Fruit fly (Drosophila melanogaster): ENCODE results near the gene Or2a.

Or2a gene

dm6 chrX:2222181-2222790, 23.7 kb upstream of the Or2a start, which contains the start of gene Vinc (continued):
- TF ChIP-seq Oli (tag; optimal IDR thresholded peaks at IDR 0.05) (peak; percentile 81), ash1 (GFP tag; optimal IDR thresholded peaks at IDR 0.05) (peak; percentile 35), CG4424 (GFP tag; optimal IDR thresholded peaks at IDR 0.05) (peak; percentile 89), CG1602 (GFP tag; optimal IDR thresholded peaks at IDR 0.05) (peak; percentile 60), tup (GFP tag; optimal IDR thresholded peaks at IDR 0.05) (peak; percentile 83), Atf6 (GFP tag; IDR thresholded peaks at IDR 0.05) (peak; percentile 91), CG1832 (GFP tag; optimal IDR thresholded peaks at IDR 0.05) (no peak), CG6683 (GFP tag; optimal IDR thresholded peaks at IDR 0.05) (peak; percentile 88), CG3407 (GFP tag; optimal IDR thresholded peaks at IDR 0.05) (peak; percentile 5), CG17568 (GFP tag; optimal IDR thresholded peaks at IDR 0.05) (no peak), Bgb (GFP tag; IDR thresholded peaks at IDR 0.05; ENCODE audit: partially characterized antibody) (peak; percentile 43), CkIIα-i1 (GFP tag; IDR thresholded peaks at IDR 0.05) (0 out of 2 replicates have a peak, but pooled peaks have one; percentile 46), eve (GFP tag; optimal IDR thresholded peaks at IDR 0.05) (no peak), CG31365 (tag; optimal IDR thresholded peaks at IDR 0.05) (peak; percentile 62), CG11695 (GFP tag; IDR thresholded peaks at IDR 0.05) (peak; percentile 94), CG11696 (GFP tag; IDR thresholded peaks at IDR 0.05) (0 out of 2 replicates have a peak, but pooled peaks have one; percentile 16), al (GFP tag; IDR thresholded peaks at IDR 0.05) (peak; percentile 66), rib (GFP tag; IDR thresholded peaks at IDR 0.05) (peak; percentile 63; the same call in 1 of the 2 replicates), h (optimal IDR thresholded peaks at IDR 0.05) (no peak), odd (GFP tag; optimal IDR thresholded peaks at IDR 0.05) (no peak), row (GFP tag; IDR thresholded peaks at IDR 0.05) (peak; percentile 98), stwl (tag; optimal IDR thresholded peaks at IDR 0.05) (peak; percentile 13), NK7.1 (GFP tag; optimal IDR thresholded peaks at IDR 0.05) (peak; percentile 80), Hey (tag; optimal IDR thresholded peaks at IDR 0.05) (peak; percentile 52), chm (GFP tag; IDR thresholded peaks at IDR 0.05) (peak; percentile 52; the same call in 1 of the 2 replicates), CG13775 (GFP tag; optimal IDR thresholded peaks at IDR 0.05) (peak; percentile 77), Aef1 (GFP tag; IDR thresholded peaks at IDR 0.05) (peak; percentile 81), CG2116 (GFP tag; optimal IDR thresholded peaks at IDR 0.05) (peak; percentile 38), ham (GFP tag; IDR thresholded peaks at IDR 0.05) (no peak), CG15601 (tag; optimal IDR thresholded peaks at IDR 0.05) (peak; percentile 54), CG7928 (GFP tag; optimal IDR thresholded peaks at IDR 0.05) (peak; percentile 63), CG10959 (GFP tag; IDR thresholded peaks at IDR 0.05) (peak; percentile 62), lbe (GFP tag; optimal IDR thresholded peaks at IDR 0.05) (peak; percentile 75), NfI (GFP tag; optimal IDR thresholded peaks at IDR 0.05) (peak; percentile 83), Scr (GFP tag; IDR thresholded peaks at IDR 0.05; ENCODE audit: partially characterized antibody) (peak; percentile 43; the same call in 1 of the 2 replicates), CG15269 (tag; optimal IDR thresholded peaks at IDR 0.05) (peak; percentile 86), CHES-1-like (GFP tag; optimal IDR thresholded peaks at IDR 0.05) (peak; percentile 58), Ssrp (tag; optimal IDR thresholded peaks at IDR 0.05) (peak; percentile 54), her (GFP tag; optimal IDR thresholded peaks at IDR 0.05) (peak; percentile 80), CG17186 (GFP tag; optimal IDR thresholded peaks at IDR 0.05) (peak; percentile 7), CG9215 (GFP tag; IDR thresholded peaks at IDR 0.05) (peak; percentile 89), CG12155 (GFP tag; optimal IDR thresholded peaks at IDR 0.05) (peak; percentile 96), CG2129 (GFP tag; IDR thresholded peaks at IDR 0.05; ENCODE audit: partially characterized antibody) (no peak), CG10565 (GFP tag; optimal IDR thresholded peaks at IDR 0.05) (no peak), CG2202 (tag; optimal IDR thresholded peaks at IDR 0.05) (peak; percentile 20), Ets97D (GFP tag; optimal IDR thresholded peaks at IDR 0.05) (peak; percentile 65), ssp (GFP tag; IDR thresholded peaks at IDR 0.05) (peak; percentile 62), CG13424 (tag; optimal IDR thresholded peaks at IDR 0.05) (peak; percentile 94), ranshi (GFP tag; IDR thresholded peaks at IDR 0.05) (peak; percentile 84), CG4854 (GFP tag; optimal IDR thresholded peaks at IDR 0.05) (peak; percentile 73)
